Fruit fly (Drosophila melanogaster) whole organism: ENCODE data around the gene CG15365.

Experiments used
- CG8478 ChIP-seq: fragments of >200 bp; optimal IDR thresholded peaks from 2 replicates; lab custom pipeline; 2018; ENCODE audit warnings: inconsistent platforms
- Dll ChIP-seq: fragments of >200 bp; optimal IDR thresholded peaks from 2 replicates; lab custom pipeline; 2017
- EcR ChIP-seq, 2 experiments: fragments of >200 bp; optimal IDR thresholded peaks; 2 replicates each; lab custom pipeline; 2017; ENCODE audit warnings: missing biosample characterization in 2 of 2, missing genetic modification characterization in 2 of 2, missing genetic modification reagents in 2 of 2
- pan ChIP-seq: fragments of >200 bp; optimal IDR thresholded peaks from 2 replicates; lab custom pipeline; 2017
- psq ChIP-seq: fragments of >200 bp; optimal IDR thresholded peaks from 2 replicates; lab custom pipeline; 2017
- usp ChIP-seq: fragments of >200 bp; optimal IDR thresholded peaks from 2 replicates; lab custom pipeline; 2017; ENCODE audit warnings: missing biosample characterization, missing genetic modification characterization, mixed read lengths

Gene CG15365

DNA sequence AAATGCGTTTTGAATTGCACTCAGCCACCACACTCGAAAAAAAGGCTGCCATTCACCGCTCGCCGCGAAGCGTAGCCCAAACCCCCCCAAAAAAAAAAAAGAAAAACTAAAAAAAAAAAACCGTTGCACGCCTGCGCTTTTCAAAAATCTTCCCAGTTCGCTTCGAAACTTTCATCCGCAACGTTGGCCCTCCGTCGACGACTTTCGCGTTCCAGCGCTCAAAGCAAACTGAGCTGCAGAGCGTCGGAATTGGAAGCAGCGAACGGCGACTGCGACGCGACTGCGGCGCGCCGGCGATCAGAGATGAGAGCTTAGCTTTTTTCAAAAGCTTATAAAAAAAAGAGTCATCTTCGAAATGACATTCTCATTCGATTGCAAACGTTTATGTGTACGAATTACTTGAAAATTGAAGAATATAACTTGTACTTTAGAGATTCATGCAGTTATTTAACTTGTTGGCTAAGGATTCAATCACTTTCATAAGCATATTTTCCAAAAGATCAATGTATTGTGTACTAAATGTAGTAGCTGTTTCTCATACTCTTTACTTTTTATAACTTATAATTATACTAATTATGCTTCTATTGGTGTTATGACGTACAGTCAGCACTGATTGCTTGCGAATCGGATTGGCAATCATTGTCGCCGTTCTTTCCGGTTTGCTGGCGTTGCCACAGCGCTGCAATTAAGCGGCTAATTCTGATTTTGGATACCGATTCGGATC lies at the start of gene CG15365:
Gene CG15365 (minus strand): TSS at position 230 of the 724 bp plus-strand sequence.
- TF ChIP-seq EcR (GFP tag; optimal IDR thresholded peaks at IDR 0.05; lab: Kevin White, UChicago) (no peak), usp (GFP tag; lab: Kevin White, UChicago) (no peak), psq (lab: Kevin White, UChicago) (no peak), Dll (no peak), CG8478 (lab: Kevin White, UChicago) (no peak), pan (no peak)

DNA sequence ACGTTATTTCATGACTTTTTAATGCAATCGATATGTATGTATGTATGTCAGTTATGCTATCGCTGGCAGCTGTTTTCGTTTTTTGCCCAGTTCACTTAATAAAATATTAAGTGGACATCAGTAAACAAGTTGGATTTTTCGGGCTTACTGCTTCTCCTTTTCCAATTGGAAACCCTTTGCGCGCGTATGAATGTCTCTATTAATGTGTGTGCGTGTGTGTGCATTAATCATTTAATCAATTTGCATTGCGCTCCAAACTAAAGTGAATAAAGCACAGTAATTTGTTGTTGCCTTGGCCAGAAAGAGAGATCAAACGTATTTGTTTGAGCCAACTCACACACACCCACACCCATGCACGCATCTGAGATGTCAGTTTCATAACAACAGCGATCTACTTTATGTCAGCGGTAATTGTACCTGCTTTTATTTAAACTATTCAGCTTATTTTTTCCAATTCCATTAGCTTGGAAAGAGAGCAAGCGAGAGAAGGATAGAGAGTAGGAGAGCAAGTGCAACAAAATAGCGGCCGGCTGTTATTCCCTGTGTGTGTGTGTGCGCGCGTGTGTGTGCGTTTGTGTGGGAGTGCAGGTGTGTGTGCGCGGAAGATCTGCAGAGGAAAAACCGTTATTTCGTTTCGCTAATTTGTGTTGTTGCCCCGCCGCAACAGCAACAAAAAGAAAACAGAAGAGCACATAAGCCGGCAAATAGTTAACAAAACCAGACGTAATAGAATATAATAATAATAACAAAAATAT lies 42.5 kb upstream of the CG15365 start:
- TF ChIP-seq pan (no peak), EcR (GFP tag; optimal IDR thresholded peaks at IDR 0.05; lab: Kevin White, UChicago) (no peak), psq (lab: Kevin White, UChicago) (no peak), CG8478 (lab: Kevin White, UChicago) (no peak), usp (GFP tag; lab: Kevin White, UChicago) (no peak), Dll (no peak)

DNA sequence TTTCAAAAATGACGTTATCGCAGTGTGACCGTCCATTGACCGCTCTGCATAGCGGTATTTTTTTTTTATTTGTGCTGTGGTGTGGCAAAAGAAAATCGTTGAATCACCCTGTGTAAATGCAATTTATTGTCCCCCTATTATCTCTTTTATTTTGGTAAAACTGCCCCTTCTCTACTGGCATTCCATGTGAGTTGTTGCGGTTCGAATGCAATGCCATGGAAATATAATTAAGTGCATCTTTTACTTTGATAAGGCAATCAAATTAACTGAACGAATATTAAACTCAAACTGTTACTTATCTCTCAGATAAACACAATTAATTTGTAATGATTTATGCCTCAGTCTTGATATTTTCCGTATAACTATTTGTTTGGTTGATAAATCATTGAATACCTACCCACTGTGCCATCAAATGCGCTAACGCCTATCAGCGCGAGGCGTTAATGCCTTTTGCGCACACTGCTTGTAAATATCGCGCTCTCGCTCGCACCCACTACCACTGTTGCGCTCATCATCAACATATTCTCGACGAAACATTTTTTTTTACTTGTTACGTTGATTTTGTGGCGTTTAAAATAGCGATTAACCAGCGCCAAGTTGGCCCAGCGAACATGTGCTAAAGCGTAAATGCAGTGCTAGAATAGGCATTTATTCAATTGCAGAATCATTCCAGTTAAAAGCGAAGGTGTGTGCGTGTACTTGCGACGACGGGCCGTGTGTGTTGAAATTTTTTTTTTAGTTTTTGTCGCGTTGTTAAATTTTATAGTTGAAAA lies 41.5 kb upstream of the CG15365 start:
- TF ChIP-seq CG8478 (lab: Kevin White, UChicago): no peak
- no peak for TF ChIP-seq psq (lab: Kevin White, UChicago)
- TF ChIP-seq pan: no peak
- no peak for TF ChIP-seq usp (GFP tag; lab: Kevin White, UChicago)
- no peak for TF ChIP-seq EcR (GFP tag; optimal IDR thresholded peaks at IDR 0.05; lab: Kevin White, UChicago)
- TF ChIP-seq Dll: no peak

DNA sequence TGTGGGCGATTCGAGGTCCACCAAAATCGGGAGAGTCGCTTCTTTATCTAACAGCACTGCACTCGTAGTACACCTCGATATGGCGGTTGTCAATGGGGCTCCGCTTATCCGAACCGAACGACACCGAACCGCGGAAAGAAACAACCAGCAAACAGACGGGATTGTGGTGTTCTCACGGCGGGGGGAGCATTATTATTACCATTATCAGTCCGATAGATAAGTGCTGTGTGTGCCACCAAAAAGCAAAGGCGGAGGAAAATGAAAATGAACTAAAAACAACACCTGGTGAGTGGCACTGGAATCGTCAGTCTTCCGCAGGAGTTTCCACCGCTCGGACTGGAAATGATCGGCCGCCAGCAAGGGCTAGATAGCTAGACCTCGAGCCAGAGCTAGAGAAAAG lies 40.6 kb upstream of the CG15365 start, which contains the start of gene AP-1gamma:
Gene AP-1gamma (plus strand): TSS at position 305 of the 400 bp plus-strand sequence.
- TF ChIP-seq CG8478 (lab: Kevin White, UChicago) (no peak), pan (no peak)

DNA sequence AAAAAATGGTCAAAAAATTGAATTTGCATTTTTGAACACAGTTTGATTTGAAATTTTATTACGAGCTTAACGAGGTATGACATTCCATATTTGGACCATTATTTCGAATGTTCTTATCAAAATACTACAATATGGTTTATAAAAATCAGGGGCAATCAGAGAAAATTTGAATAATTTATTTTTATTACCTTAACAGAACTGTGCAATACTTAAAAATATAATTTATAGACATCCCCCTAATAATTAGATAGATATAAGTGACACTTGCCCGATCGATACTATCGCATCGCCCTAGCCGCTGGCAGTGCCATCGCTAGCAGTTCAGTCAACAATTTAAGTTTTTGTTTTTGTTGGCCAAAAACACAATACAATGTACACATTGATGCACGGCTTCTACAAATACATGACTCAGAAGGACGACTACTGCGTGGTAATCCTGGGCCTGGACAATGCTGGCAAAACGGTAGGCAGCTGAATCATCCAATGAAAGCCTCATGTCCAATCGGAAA lies 39.0 kb upstream of the CG15365 start, which contains the start of gene Arfrp1:
Gene Arfrp1 (plus strand): TSS at position 295 of the 509 bp plus-strand sequence.
- TF ChIP-seq pan (no peak), Dll (no peak), CG8478 (lab: Kevin White, UChicago) (no peak), EcR (GFP tag; optimal IDR thresholded peaks at IDR 0.05; lab: Kevin White, UChicago) (no peak), psq (lab: Kevin White, UChicago) (no peak), usp (GFP tag; lab: Kevin White, UChicago) (no peak)

DNA sequence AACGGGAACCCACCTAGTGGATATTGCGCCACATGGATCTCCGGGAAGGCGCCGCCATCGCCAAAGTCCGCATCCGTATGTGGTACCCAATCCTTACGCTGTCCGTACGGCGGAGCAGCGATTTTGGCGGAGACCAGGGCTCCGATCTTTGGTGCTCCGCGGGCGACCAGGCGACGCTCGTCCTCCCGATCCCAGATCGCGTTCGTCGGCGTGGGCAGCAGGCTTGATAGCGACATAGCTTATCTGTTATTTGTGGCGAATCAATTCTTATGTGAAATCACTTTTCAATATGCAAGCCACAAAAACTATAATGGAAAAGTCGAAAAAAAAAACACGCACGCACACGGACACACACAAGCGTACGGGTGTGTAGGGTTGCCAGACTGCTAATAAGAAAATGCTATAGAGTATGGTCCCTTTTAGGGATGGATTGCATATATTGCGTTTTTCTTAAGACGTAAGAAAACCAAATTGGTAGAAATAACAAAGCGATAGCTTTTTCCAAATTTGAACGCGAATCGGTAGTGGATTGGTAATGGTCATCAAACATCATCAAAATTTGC lies 38.5 kb upstream of the CG15365 start, which contains the start of gene Bx42:
Gene Bx42 (minus strand): TSS at position 393 of the 563 bp plus-strand sequence.
- TF ChIP-seq CG8478 (lab: Kevin White, UChicago) (no peak), EcR (GFP tag; optimal IDR thresholded peaks at IDR 0.05; lab: Kevin White, UChicago) (no peak), Dll (no peak), usp (GFP tag; lab: Kevin White, UChicago) (no peak), pan (no peak), psq (lab: Kevin White, UChicago) (no peak)

DNA sequence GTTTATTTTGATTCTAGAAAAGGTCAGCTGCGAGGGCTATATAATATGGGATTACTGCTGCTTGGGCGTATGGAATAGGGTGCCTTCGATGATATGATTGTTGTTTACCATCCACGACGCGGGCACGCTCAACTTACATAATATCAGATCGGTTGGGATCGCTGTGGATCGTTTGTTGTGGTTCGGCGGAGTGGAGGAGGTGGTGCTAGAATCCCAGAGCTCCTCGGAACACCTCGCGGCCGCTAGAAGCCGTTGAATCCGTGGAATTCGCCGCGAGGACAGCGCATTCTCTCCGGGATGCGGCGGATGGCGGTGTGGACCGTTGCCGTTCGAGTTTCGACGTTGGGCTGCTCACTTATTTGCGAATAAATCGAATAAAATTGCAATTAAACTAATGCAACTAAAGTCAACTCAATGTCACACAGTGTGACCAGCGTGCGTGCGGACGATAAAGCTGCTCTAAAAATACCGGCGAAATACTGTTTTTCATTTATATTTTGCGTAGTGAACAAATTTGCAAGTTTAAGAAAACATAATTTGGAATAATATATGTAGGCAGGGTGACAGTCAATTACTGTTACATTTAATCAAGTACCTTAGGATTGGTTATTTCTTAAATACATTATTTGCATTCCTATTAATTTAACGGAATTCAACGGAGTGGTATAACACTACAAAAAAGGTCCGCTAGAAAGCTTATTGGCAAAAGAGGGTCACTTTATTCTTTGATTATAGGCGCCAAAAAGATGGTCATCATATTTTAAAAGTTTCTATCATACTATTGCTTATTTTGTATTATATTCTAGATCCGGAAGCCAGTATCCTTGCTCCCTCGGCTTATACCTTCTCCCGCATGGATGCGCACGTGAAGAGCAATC lies 35.8 kb upstream of the CG15365 start, which contains the start of gene CG7766:
Gene CG7766 (minus strand): TSS at position 432 of the 878 bp plus-strand sequence.
- TF ChIP-seq usp (GFP tag; lab: Kevin White, UChicago): no peak
- TF ChIP-seq pan: no peak

DNA sequence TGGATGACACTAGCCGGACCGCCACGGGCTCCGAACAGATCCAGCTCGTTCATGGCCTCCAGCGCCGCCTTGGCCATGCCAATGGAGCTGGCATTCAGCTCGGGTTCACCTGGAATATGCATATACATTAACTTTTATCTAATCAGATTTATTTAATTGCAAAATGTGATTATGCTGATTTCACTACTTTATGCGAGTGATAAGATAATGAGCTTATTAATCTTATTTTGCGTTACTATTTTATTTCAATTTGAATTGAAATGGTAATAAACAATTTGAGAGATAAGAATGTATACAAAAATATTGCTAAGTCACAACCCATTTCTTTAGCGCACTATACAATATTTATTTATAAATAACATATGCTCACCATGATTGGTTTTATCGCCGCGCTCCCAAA lies 34.3 kb upstream of the CG15365 start:
- TF ChIP-seq usp (GFP tag; lab: Kevin White, UChicago): no peak
- no peak for TF ChIP-seq psq (lab: Kevin White, UChicago)
- no peak for TF ChIP-seq pan
- no peak for TF ChIP-seq EcR (GFP tag; optimal IDR thresholded peaks at IDR 0.05; lab: Kevin White, UChicago)

DNA sequence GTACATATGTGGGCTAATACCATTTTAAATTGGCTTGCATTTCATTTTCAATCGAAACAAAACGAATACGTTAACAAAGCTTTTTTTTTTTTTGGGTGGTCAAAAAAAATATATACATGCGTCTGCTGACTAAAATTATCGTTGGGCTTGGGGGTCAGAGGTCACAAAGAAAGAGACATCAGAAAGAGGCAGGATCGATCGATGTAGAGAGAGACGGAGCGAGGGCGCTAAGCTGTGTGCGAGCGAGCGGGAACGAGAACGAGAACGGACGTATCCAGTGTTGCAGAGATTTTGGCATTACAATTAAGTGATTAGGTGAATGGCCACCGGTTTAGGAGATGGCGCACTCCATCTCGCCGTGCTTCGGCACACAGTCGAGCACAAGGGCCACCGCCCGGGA lies 26.1 kb upstream of the CG15365 start:
- TF ChIP-seq usp (GFP tag; lab: Kevin White, UChicago) (no peak), EcR (GFP tag; optimal IDR thresholded peaks at IDR 0.05; lab: Kevin White, UChicago) (no peak), pan (no peak), CG8478 (lab: Kevin White, UChicago) (no peak), Dll (no peak)

DNA sequence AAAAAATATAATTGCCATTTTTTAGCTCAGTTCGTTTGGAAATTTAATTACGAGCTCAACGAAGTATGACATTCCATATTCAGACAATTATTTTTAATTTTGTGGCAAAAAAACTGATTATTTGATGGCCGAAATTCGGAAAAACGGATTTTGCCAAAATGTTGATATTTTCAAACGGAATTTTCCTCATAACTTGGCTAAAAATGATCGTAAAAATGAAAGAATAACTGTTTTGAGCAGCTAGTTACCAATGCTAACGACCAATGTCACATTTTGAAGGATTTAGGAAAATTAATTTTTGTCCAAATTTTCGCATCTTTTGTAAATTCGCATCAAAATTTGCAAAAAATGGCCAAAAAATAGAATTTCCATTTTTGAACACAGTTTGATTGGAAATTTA lies 25.3 kb upstream of the CG15365 start:
- no peak for TF ChIP-seq EcR (GFP tag; optimal IDR thresholded peaks at IDR 0.05; lab: Kevin White, UChicago)
- no peak for TF ChIP-seq CG8478 (lab: Kevin White, UChicago)
- TF ChIP-seq psq (lab: Kevin White, UChicago): no peak
- TF ChIP-seq Dll: no peak
- TF ChIP-seq usp (GFP tag; lab: Kevin White, UChicago): no peak
- TF ChIP-seq pan: no peak

DNA sequence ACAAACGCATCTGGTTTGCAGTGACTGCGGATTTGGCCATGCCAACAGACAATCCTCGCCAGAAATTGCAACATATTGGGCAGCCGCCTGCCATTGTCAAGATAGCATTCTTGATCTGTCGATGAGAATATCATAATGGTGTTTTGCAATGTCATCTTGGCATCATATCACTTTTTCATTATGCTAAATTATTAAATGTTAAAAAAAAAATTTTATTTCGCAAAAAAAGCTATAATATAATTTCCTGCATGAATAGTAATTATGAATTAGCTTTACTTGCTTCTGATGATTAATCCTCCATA lies 22.2 kb upstream of the CG15365 start:
- TF ChIP-seq pan (no peak), EcR (GFP tag; optimal IDR thresholded peaks at IDR 0.05; lab: Kevin White, UChicago) (no peak), usp (GFP tag; lab: Kevin White, UChicago) (no peak), CG8478 (lab: Kevin White, UChicago) (no peak), psq (lab: Kevin White, UChicago) (no peak), Dll (no peak)
